Comparison of ENCODE assay signal across 3 fruit fly cellular contexts in genomic region chr3L:12202980-12203379, dm6.
TF ChIP-seq lines count a peak whose summit lies in the region.

No protein-coding gene starts in this region.

- TF ChIP-seq CTCF in whole organism, embryonic (GFP tag; optimal IDR thresholded peaks at IDR 0.05; lab: Kevin White, UChicago), result no peak

TF ChIP-seq in whole organism, adult, 20 proteins besides CTCF, POLR2A, EP300 and RAD21:
- TF ChIP-seq kay (GFP tag; lab: Kevin White, UChicago; ENCODE audit: borderline replicate concordance) (peak; percentile 45), CG5204 (GFP tag; optimal IDR thresholded peaks at IDR 0.05; lab: Kevin White, UChicago) (no peak)

TF ChIP-seq in whole organism, embryonic, 481 proteins besides CTCF, POLR2A, EP300 and RAD21:
- no peak for TF ChIP-seq eyg (GFP tag; optimal IDR thresholded peaks at IDR 0.05; lab: Kevin White, UChicago)
- TF ChIP-seq cad (GFP tag; optimal IDR thresholded peaks at IDR 0.05; lab: Kevin White, UChicago), result no peak
- no peak for TF ChIP-seq dpn (GFP tag; optimal IDR thresholded peaks at IDR 0.05; lab: Kevin White, UChicago)
- peak; percentile 96 for TF ChIP-seq sd (tag; optimal IDR thresholded peaks at IDR 0.05; lab: Kevin White, UChicago)
- TF ChIP-seq CG12769 (tag; optimal IDR thresholded peaks at IDR 0.05; lab: Kevin White, UChicago), result peak; percentile 58

TF ChIP-seq in whole organism, wandering third instar larva, 38 proteins besides CTCF, POLR2A, EP300 and RAD21:
- TF ChIP-seq brk (GFP tag; optimal IDR thresholded peaks at IDR 0.05; lab: Kevin White, UChicago) (no peak), Rel (GFP tag; optimal IDR thresholded peaks at IDR 0.05; lab: Kevin White, UChicago) (no peak), Rel (tag; optimal IDR thresholded peaks at IDR 0.05; lab: Kevin White, UChicago) (peak; percentile 10)
